Fruit fly (Drosophila melanogaster) whole organism, embryonic: ENCODE data around the gene CG7408.

ENCODE experiments used
- Bdp1 ChIP-seq: fragments of 200-800 bp; sonication (Bioruptor generic); optimal IDR thresholded peaks from 3 replicates; lab custom pipeline; 2016; ENCODE audit warnings: missing biosample characterization, missing genetic modification characterization
- Bgb ChIP-seq: fragments of 200-800 bp; sonication (Bioruptor generic); IDR thresholded peaks from 2 replicates; pipeline ENCODE4 v1.3.6; 2022; ENCODE audit warnings: missing biosample characterization, missing genetic modification characterization; ENCODE audit not compliant: partially characterized antibody
- CG10462 ChIP-seq: fragments of 200-800 bp; sonication (Bioruptor generic); optimal IDR thresholded peaks from 2 replicates; lab custom pipeline; 2016; ENCODE audit warnings: missing biosample characterization, missing genetic modification characterization
- CG12769 ChIP-seq: fragments of 200-800 bp; sonication (Bioruptor generic); optimal IDR thresholded peaks from 2 replicates; lab custom pipeline; 2019; ENCODE audit warnings: missing biosample characterization, mild to moderate bottlenecking, missing genetic modification characterization, moderate library complexity
- CG13123 ChIP-seq: fragments of 200-800 bp; sonication (Bioruptor generic); optimal IDR thresholded peaks from 2 replicates; lab custom pipeline; 2016; ENCODE audit warnings: missing biosample characterization, missing genetic modification characterization
- CG14710 ChIP-seq: fragments of 200-800 bp; sonication (Bioruptor generic); optimal IDR thresholded peaks from 3 replicates; lab custom pipeline; 2019; ENCODE audit warnings: missing biosample characterization, mild to moderate bottlenecking, missing genetic modification characterization, moderate library complexity
- CG14860 ChIP-seq: fragments of 200-800 bp; sonication (Bioruptor generic); IDR thresholded peaks from 3 replicates; pipeline ENCODE4 v1.3.6; 2022; ENCODE audit warnings: missing biosample characterization, missing genetic modification characterization; ENCODE audit not compliant: partially characterized antibody
- CG17186 ChIP-seq: fragments of 200-800 bp; sonication (Bioruptor generic); optimal IDR thresholded peaks from 3 replicates; lab custom pipeline; 2017; ENCODE audit warnings: missing biosample characterization, missing genetic modification reagents, missing genetic modification characterization
- CG1792 ChIP-seq: fragments of 200-800 bp; sonication (Bioruptor generic); optimal IDR thresholded peaks from 2 replicates; lab custom pipeline; 2016; ENCODE audit warnings: missing biosample characterization, missing genetic modification characterization
- CG18262 ChIP-seq: fragments of 200-800 bp; optimal IDR thresholded peaks from 3 replicates; lab custom pipeline; 2019; ENCODE audit warnings: missing biosample characterization, mild to moderate bottlenecking, missing genetic modification characterization, moderate library complexity
- CG2202 ChIP-seq: fragments of 200-800 bp; sonication (Bioruptor generic); optimal IDR thresholded peaks from 2 replicates; lab custom pipeline; 2018; ENCODE audit warnings: missing biosample characterization, mild to moderate bottlenecking, missing genetic modification characterization
- CG6254 ChIP-seq: fragments of 200-800 bp; sonication (Bioruptor generic); optimal IDR thresholded peaks from 3 replicates; lab custom pipeline; 2017; ENCODE audit warnings: mild to moderate bottlenecking, missing biosample characterization, missing genetic modification reagents, missing genetic modification characterization
- CG6813 ChIP-seq: fragments of 200-800 bp; sonication (Bioruptor generic); optimal IDR thresholded peaks from 2 replicates; lab custom pipeline; 2017; ENCODE audit warnings: missing biosample characterization, missing genetic modification characterization, mild to moderate bottlenecking, moderate library complexity, missing genetic modification reagents
- CG7271 ChIP-seq: fragments of 200-800 bp; sonication (Bioruptor generic); optimal IDR thresholded peaks from 2 replicates; lab custom pipeline; 2018; ENCODE audit warnings: missing biosample characterization, mild to moderate bottlenecking, missing genetic modification characterization, moderate library complexity
- CG8478 ChIP-seq: fragments of >200 bp; optimal IDR thresholded peaks from 2 replicates; lab custom pipeline; 2018
- CG8944 ChIP-seq: fragments of 200-800 bp; sonication (Bioruptor generic); optimal IDR thresholded peaks from 3 replicates; lab custom pipeline; 2016; ENCODE audit warnings: missing biosample characterization, missing genetic modification characterization
- Ets65A ChIP-seq: fragments of 200-800 bp; sonication (Bioruptor generic); peaks from one replicate; lab custom pipeline; 2016; ENCODE audit warnings: missing biosample characterization, missing genetic modification characterization
- Hey ChIP-seq: fragments of 200-800 bp; sonication (Bioruptor generic); optimal IDR thresholded peaks from 3 replicates; lab custom pipeline; 2018; ENCODE audit warnings: missing biosample characterization, mild to moderate bottlenecking, missing genetic modification characterization
- Hr51 ChIP-seq, 2 experiments: fragments of 200-800 bp; sonication (Bioruptor generic); optimal IDR thresholded peaks; 2 replicates in 1 of 2; 3 replicates in 1 of 2; lab custom pipeline; 2016 to 2018; ENCODE audit warnings: missing biosample characterization in 2 of 2, missing genetic modification characterization in 2 of 2, mild to moderate bottlenecking in 1 of 2, moderate library complexity in 1 of 2
- Med ChIP-seq: fragments of 200-800 bp; sonication (Bioruptor generic); peaks from one replicate; lab custom pipeline; 2016; ENCODE audit warnings: missing biosample characterization, missing genetic modification characterization, mild to moderate bottlenecking, inconsistent platforms, moderate library complexity
- Optix ChIP-seq: fragments of 200-800 bp; sonication (Bioruptor generic); IDR thresholded peaks from 3 replicates; pipeline ENCODE4 v1.3.6; 2022; ENCODE audit warnings: missing biosample characterization, missing genetic modification characterization
- TFAM ChIP-seq: fragments of 200-800 bp; sonication (Bioruptor generic); optimal IDR thresholded peaks from 2 replicates; lab custom pipeline; 2017; ENCODE audit warnings: missing biosample characterization, missing genetic modification characterization, inconsistent platforms
- Trl ChIP-seq, 3 experiments: fragments of >200 bp in 2 of 3; fragments of 200-800 bp in 1 of 3; sonication (Bioruptor generic) in 1 of 3; optimal IDR thresholded peaks; 2 replicates in 1 of 3; 3 replicates in 2 of 3; lab custom pipeline; 2016 to 2017; ENCODE audit warnings: missing biosample characterization in 1 of 3, missing genetic modification characterization in 1 of 3
- Usf ChIP-seq: fragments of 200-800 bp; sonication (Bioruptor generic); optimal IDR thresholded peaks from 2 replicates; lab custom pipeline; 2017; ENCODE audit warnings: missing genotype, missing biosample characterization, missing genetic modification characterization
- Vsx1 ChIP-seq: fragments of 200-800 bp; sonication (Bioruptor generic); optimal IDR thresholded peaks from 2 replicates; lab custom pipeline; 2017; ENCODE audit warnings: missing biosample characterization, mild to moderate bottlenecking, missing genetic modification characterization, missing genetic modification reagents
- ab ChIP-seq: fragments of 200-800 bp; sonication (Bioruptor generic); optimal IDR thresholded peaks from 2 replicates; lab custom pipeline; 2016; ENCODE audit warnings: missing biosample characterization, missing genetic modification characterization
- abd-A ChIP-seq: fragments of 200-800 bp; sonication (Bioruptor generic); optimal IDR thresholded peaks from 3 replicates; lab custom pipeline; 2019; ENCODE audit warnings: missing biosample characterization, mild to moderate bottlenecking, missing genetic modification characterization, moderate library complexity
- bsh ChIP-seq, 2 experiments: fragments of 200-800 bp; sonication (Bioruptor generic); optimal IDR thresholded peaks; 2 replicates each; lab custom pipeline; 2017 to 2018; ENCODE audit warnings: mild to moderate bottlenecking in 2 of 2, missing biosample characterization in 2 of 2, missing genetic modification characterization in 2 of 2, moderate library complexity in 1 of 2
- caup ChIP-seq: fragments of 200-800 bp; sonication (Bioruptor generic); optimal IDR thresholded peaks from 3 replicates; lab custom pipeline; 2017; ENCODE audit warnings: missing biosample characterization, mild to moderate bottlenecking, missing genetic modification characterization, moderate library complexity; ENCODE audit not compliant: severe bottlenecking
- chinmo ChIP-seq: fragments of 200-800 bp; sonication (Bioruptor generic); IDR thresholded peaks from 4 replicates; pipeline ENCODE4 v1.3.6; 2022; ENCODE audit warnings: missing biosample characterization, missing genetic modification characterization; ENCODE audit not compliant: partially characterized antibody
- cwo ChIP-seq: fragments of 200-800 bp; sonication (Bioruptor generic); optimal IDR thresholded peaks from 3 replicates; lab custom pipeline; 2017; ENCODE audit warnings: missing biosample characterization, missing genetic modification characterization, mild to moderate bottlenecking, moderate library complexity, missing genetic modification reagents
- da ChIP-seq: fragments of 200-800 bp; sonication (Bioruptor generic); optimal IDR thresholded peaks from 2 replicates; lab custom pipeline; 2016; ENCODE audit warnings: missing biosample characterization, missing genetic modification characterization
- dysf ChIP-seq: fragments of 200-800 bp; sonication (Bioruptor generic); IDR thresholded peaks from 3 replicates; pipeline ENCODE4 v1.3.6; 2022; ENCODE audit warnings: missing biosample characterization, missing genetic modification characterization
- ftz-f1 ChIP-seq: fragments of 200-800 bp; sonication (Bioruptor generic); optimal IDR thresholded peaks from 2 replicates; lab custom pipeline; 2016; ENCODE audit warnings: missing biosample characterization, missing genetic modification characterization
- her ChIP-seq: fragments of 200-800 bp; sonication (Bioruptor generic); optimal IDR thresholded peaks from 2 replicates; lab custom pipeline; 2016; ENCODE audit warnings: missing biosample characterization, missing genetic modification characterization
- knrl ChIP-seq: fragments of 200-800 bp; sonication (Bioruptor generic); IDR thresholded peaks from 3 replicates; pipeline ENCODE4 v1.3.6; 2022; ENCODE audit warnings: missing biosample characterization, missing genetic modification characterization; ENCODE audit not compliant: partially characterized antibody
- lab ChIP-seq: fragments of 200-800 bp; sonication (Bioruptor generic); optimal IDR thresholded peaks from 3 replicates; lab custom pipeline; 2017; ENCODE audit warnings: missing biosample characterization, missing genetic modification characterization, mild to moderate bottlenecking, moderate library complexity, missing genetic modification reagents
- nmo ChIP-seq: fragments of 200-800 bp; sonication (Bioruptor generic); optimal IDR thresholded peaks from 2 replicates; lab custom pipeline; 2018; ENCODE audit warnings: missing biosample characterization, mild to moderate bottlenecking, missing genetic modification characterization, moderate library complexity
- otp ChIP-seq: fragments of 200-800 bp; sonication (Bioruptor generic); IDR thresholded peaks from 3 replicates; pipeline ENCODE4, ENCODE4 v1.3.6; 2022; ENCODE audit warnings: missing biosample characterization, missing genetic modification characterization
- phol ChIP-seq: fragments of 200-800 bp; sonication (Bioruptor generic); optimal IDR thresholded peaks from 3 replicates; lab custom pipeline; 2018; ENCODE audit warnings: missing biosample characterization, mild to moderate bottlenecking, missing genetic modification characterization, moderate library complexity
- sisA ChIP-seq: fragments of 200-800 bp; sonication (Bioruptor generic); IDR thresholded peaks from 2 replicates; pipeline ENCODE4 v1.3.6; 2022; ENCODE audit warnings: missing biosample characterization, missing genetic modification characterization
- tin ChIP-seq: fragments of 200-800 bp; sonication (Bioruptor generic); optimal IDR thresholded peaks from 3 replicates; lab custom pipeline; 2016; ENCODE audit warnings: missing biosample characterization, missing genetic modification characterization

The CG7408 gene

dm6 chr3L:17926575-17927276 is 47.8 kb downstream of the CG7408 start:
- no peak for TF ChIP-seq sisA (GFP tag; lab: Robert Waterston, UW)
- TF ChIP-seq CG13123 (GFP tag; lab: Kevin White, UChicago), result no peak
- no peak for TF ChIP-seq caup
- peak in 1 of 2 experiments; percentile 20 for TF ChIP-seq bsh (GFP tag; optimal IDR thresholded peaks at IDR 0.05; lab: Kevin White, UChicago)
- no peak for TF ChIP-seq CG8944 (GFP tag; lab: Kevin White, UChicago)
- TF ChIP-seq CG1792 (GFP tag; lab: Kevin White, UChicago), result no peak
- TF ChIP-seq, all 482 proteins: peak for 1

- TF ChIP-seq CG17186 (no peak), dysf (GFP tag; lab: Robert Waterston, UW) (0 out of 3 replicates have a peak, but pooled peaks have one; percentile 18), CG18262 (tag; lab: Kevin White, UChicago) (no peak), CG12769 (tag; lab: Kevin White, UChicago) (no peak), TFAM (GFP tag; lab: Kevin White, UChicago) (no peak), Med (GFP tag; lab: Kevin White, UChicago) (peak; percentile 20), Hr51 (GFP tag; optimal IDR thresholded peaks at IDR 0.05; lab: Kevin White, UChicago) (no peak), chinmo (GFP tag; lab: Robert Waterston, UW) (0 out of 4 replicates have a peak, but pooled peaks have one; percentile 18), ab (GFP tag; lab: Kevin White, UChicago) (no peak), CG1792 (GFP tag; lab: Kevin White, UChicago) (no peak), Vsx1 (GFP tag; lab: Kevin White, UChicago) (no peak), CG7271 (tag; lab: Kevin White, UChicago) (no peak), Trl (optimal IDR thresholded peaks at IDR 0.05; lab: Kevin White, UChicago) (no peak), Trl (GFP tag; optimal IDR thresholded peaks at IDR 0.05; lab: Kevin White, UChicago) (no peak), Usf (GFP tag; lab: Kevin White, UChicago) (no peak), ftz-f1 (GFP tag; lab: Kevin White, UChicago) (peak; percentile 69), Ets65A (GFP tag; lab: Kevin White, UChicago) (peak; percentile 74), CG14860 (GFP tag; lab: Robert Waterston, UW) (no peak), Optix (GFP tag; lab: Robert Waterston, UW) (no peak), CG2202 (no peak)
Observed at dm6 chr3L:17928106-17928505, 49.2 kb downstream of the CG7408 start.

- TF ChIP-seq CG1792 (GFP tag; lab: Kevin White, UChicago), result no peak
- TF ChIP-seq dysf (GFP tag; lab: Robert Waterston, UW), result no peak
- TF ChIP-seq knrl (GFP tag; lab: Robert Waterston, UW), result no peak
- peak; percentile 48 to 75 for TF ChIP-seq Trl (optimal IDR thresholded peaks at IDR 0.05; lab: Kevin White, UChicago)
- TF ChIP-seq Trl (GFP tag; optimal IDR thresholded peaks at IDR 0.05; lab: Kevin White, UChicago), result no peak
- no peak for TF ChIP-seq CG6813 (GFP tag; lab: Kevin White, UChicago)
- no peak for TF ChIP-seq her (GFP tag; lab: Kevin White, UChicago)
- no peak for TF ChIP-seq CG10462 (GFP tag; lab: Kevin White, UChicago)
- no peak for TF ChIP-seq otp (GFP tag; lab: Robert Waterston, UW)
- TF ChIP-seq lab (GFP tag; lab: Kevin White, UChicago), result peak; percentile 0
- no peak for TF ChIP-seq nmo (GFP tag; lab: Kevin White, UChicago)
- TF ChIP-seq CG7271 (tag; lab: Kevin White, UChicago), result no peak
- TF ChIP-seq da (GFP tag; lab: Kevin White, UChicago), result no peak
- TF ChIP-seq CG8478 (lab: Kevin White, UChicago), result peak; percentile 83
- peak; percentile 15 for TF ChIP-seq cwo (GFP tag; lab: Kevin White, UChicago)
- no peak for TF ChIP-seq CG14710
- TF ChIP-seq phol, result no peak
- TF ChIP-seq tin (GFP tag; lab: Kevin White, UChicago), result no peak
- no peak for TF ChIP-seq Bdp1
- TF ChIP-seq Bgb (GFP tag; lab: Robert Waterston, UW), result no peak
- peak; percentile 24 for TF ChIP-seq Hey (tag; lab: Kevin White, UChicago)
- peak; percentile 61 for TF ChIP-seq abd-A
- TF ChIP-seq CG6254 (GFP tag; lab: Kevin White, UChicago), result no peak
- TF ChIP-seq ftz-f1 (GFP tag; lab: Kevin White, UChicago), result peak; percentile 95
Observed at dm6 chr3L:17929697-17930581, 51.0 kb downstream of the CG7408 start.
